Fruit fly (Drosophila melanogaster) whole organism, embryonic: Measurements from ENCODE around the gene gpp.

ENCODE experiments used
- Antp ChIP-seq: fragments of 200-800 bp; sonication (Bioruptor generic); optimal IDR thresholded peaks from 3 replicates; lab custom pipeline; 2016; ENCODE audit warnings: missing biosample characterization, missing genetic modification characterization
- BEAF-32 ChIP-seq: fragments of 200-800 bp; sonication (Bioruptor generic); optimal IDR thresholded peaks from 3 replicates; lab custom pipeline; 2017; ENCODE audit warnings: missing biosample characterization, missing genetic modification characterization, mild to moderate bottlenecking, moderate library complexity, missing genetic modification reagents
- Blimp-1 ChIP-seq: fragments of 200-800 bp; sonication (Bioruptor generic); optimal IDR thresholded peaks from 3 replicates; lab custom pipeline; 2018; ENCODE audit warnings: missing biosample characterization, missing genetic modification characterization, mild to moderate bottlenecking, moderate library complexity, missing genetic modification reagents
- CG10654 ChIP-seq: fragments of 200-800 bp; sonication (Bioruptor generic); optimal IDR thresholded peaks from 2 replicates; lab custom pipeline; 2016; ENCODE audit warnings: missing biosample characterization, missing genetic modification characterization
- CG12219 ChIP-seq: fragments of 200-800 bp; sonication (Bioruptor generic); optimal IDR thresholded peaks from 3 replicates; lab custom pipeline; 2018; ENCODE audit warnings: missing biosample characterization, mild to moderate bottlenecking, missing genetic modification characterization
- CG12769 ChIP-seq: fragments of 200-800 bp; sonication (Bioruptor generic); optimal IDR thresholded peaks from 2 replicates; lab custom pipeline; 2019; ENCODE audit warnings: missing biosample characterization, mild to moderate bottlenecking, missing genetic modification characterization, moderate library complexity
- CG14710 ChIP-seq: fragments of 200-800 bp; sonication (Bioruptor generic); optimal IDR thresholded peaks from 3 replicates; lab custom pipeline; 2019; ENCODE audit warnings: missing biosample characterization, mild to moderate bottlenecking, missing genetic modification characterization, moderate library complexity
- CG1602 ChIP-seq: fragments of 200-800 bp; sonication (Bioruptor generic); optimal IDR thresholded peaks from 3 replicates; lab custom pipeline; 2016; ENCODE audit warnings: missing biosample characterization, missing genetic modification characterization
- CG17829 ChIP-seq: fragments of 200-800 bp; optimal IDR thresholded peaks from 2 replicates; lab custom pipeline; 2019; ENCODE audit warnings: missing biosample characterization, mild to moderate bottlenecking, missing genetic modification characterization, moderate library complexity
- CG2120 ChIP-seq: fragments of 200-800 bp; sonication (Bioruptor generic); optimal IDR thresholded peaks from 3 replicates; lab custom pipeline; 2016; ENCODE audit warnings: missing biosample characterization, missing genetic modification characterization
- CG32532 ChIP-seq: fragments of 200-800 bp; sonication (Bioruptor generic); IDR thresholded peaks from 2 replicates; pipeline ENCODE4 v1.3.6; 2022; ENCODE audit warnings: missing biosample characterization, missing genetic modification characterization
- CG32772 ChIP-seq: fragments of 200-800 bp; sonication (Bioruptor generic); IDR thresholded peaks from 2 replicates; pipeline ENCODE4 v1.3.6; 2022; ENCODE audit warnings: missing biosample characterization, missing genetic modification characterization
- CG4360 ChIP-seq: fragments of 200-800 bp; sonication (Bioruptor generic); IDR thresholded peaks from 2 replicates; pipeline ENCODE4 v1.3.6; 2022; ENCODE audit warnings: missing biosample characterization, missing genetic modification characterization
- CG4617 ChIP-seq: fragments of 200-800 bp; sonication (Bioruptor generic); optimal IDR thresholded peaks from 3 replicates; lab custom pipeline; 2016; ENCODE audit warnings: missing biosample characterization, missing genetic modification characterization, borderline replicate concordance
- CG4707 ChIP-seq: fragments of 200-800 bp; sonication (Bioruptor generic); optimal IDR thresholded peaks from 2 replicates; lab custom pipeline; 2018; ENCODE audit warnings: missing biosample characterization, mild to moderate bottlenecking, missing genetic modification characterization, moderate library complexity
- CG6683 ChIP-seq: fragments of 200-800 bp; sonication (Bioruptor generic); optimal IDR thresholded peaks from 2 replicates; lab custom pipeline; 2017; ENCODE audit warnings: missing biosample characterization, mild to moderate bottlenecking, missing genetic modification characterization, missing genetic modification reagents
- CG8281 ChIP-seq: fragments of 200-800 bp; sonication (Bioruptor generic); optimal IDR thresholded peaks from 2 replicates; lab custom pipeline; 2018; ENCODE audit warnings: missing biosample characterization, mild to moderate bottlenecking, missing genetic modification characterization, moderate library complexity
- CG9727 ChIP-seq: fragments of 200-800 bp; sonication (Bioruptor generic); optimal IDR thresholded peaks from 3 replicates; lab custom pipeline; 2017; ENCODE audit warnings: missing biosample characterization, mild to moderate bottlenecking, missing genetic modification characterization
- Dbx ChIP-seq: fragments of 200-800 bp; sonication (Bioruptor generic); IDR thresholded peaks from 3 replicates; pipeline ENCODE4 v1.3.6; 2022; ENCODE audit warnings: missing biosample characterization, missing genetic modification characterization
- Dll ChIP-seq: fragments of 200-800 bp; sonication (Bioruptor generic); IDR thresholded peaks from 4 replicates; pipeline ENCODE4 v1.3.6; 2022; ENCODE audit warnings: missing biosample characterization, missing genetic modification characterization; ENCODE audit not compliant: partially characterized antibody
- E2f2 ChIP-seq: fragments of 200-800 bp; sonication (Bioruptor generic); IDR thresholded peaks from 2 replicates; pipeline ENCODE4 v1.3.6; 2022; ENCODE audit warnings: missing biosample characterization, missing genetic modification characterization
- Ets65A ChIP-seq: fragments of 200-800 bp; sonication (Bioruptor generic); peaks from one replicate; lab custom pipeline; 2016; ENCODE audit warnings: missing biosample characterization, missing genetic modification characterization
- Ets97D ChIP-seq: fragments of 200-800 bp; sonication (Bioruptor generic); optimal IDR thresholded peaks from 3 replicates; lab custom pipeline; 2016; ENCODE audit warnings: missing biosample characterization, missing genetic modification characterization
- Neu2 ChIP-seq: fragments of 200-800 bp; sonication (Bioruptor generic); optimal IDR thresholded peaks from 3 replicates; lab custom pipeline; 2016; ENCODE audit warnings: missing biosample characterization, missing genetic modification characterization, borderline replicate concordance
- Ssrp ChIP-seq: fragments of 200-800 bp; sonication (Bioruptor generic); optimal IDR thresholded peaks from 2 replicates; lab custom pipeline; 2018; ENCODE audit warnings: missing biosample characterization, mild to moderate bottlenecking, missing genetic modification characterization, moderate library complexity
- YL-1 ChIP-seq: fragments of 200-800 bp; sonication (Bioruptor generic); optimal IDR thresholded peaks from 3 replicates; lab custom pipeline; 2017; ENCODE audit warnings: missing biosample characterization, mild to moderate bottlenecking, missing genetic modification characterization
- bbx ChIP-seq: fragments of 200-800 bp; sonication (Bioruptor generic); IDR thresholded peaks from 2 replicates; pipeline ENCODE4 v1.3.6; 2022; ENCODE audit warnings: missing biosample characterization, missing genetic modification characterization; ENCODE audit not compliant: partially characterized antibody
- chinmo ChIP-seq: fragments of 200-800 bp; sonication (Bioruptor generic); IDR thresholded peaks from 4 replicates; pipeline ENCODE4 v1.3.6; 2022; ENCODE audit warnings: missing biosample characterization, missing genetic modification characterization; ENCODE audit not compliant: partially characterized antibody
- ci ChIP-seq: fragments of 200-800 bp; sonication (Bioruptor generic); IDR thresholded peaks from 3 replicates; pipeline ENCODE4 v1.3.6; 2022; ENCODE audit warnings: missing biosample characterization, missing genetic modification characterization
- dati ChIP-seq: fragments of 200-800 bp; sonication (Bioruptor generic); IDR thresholded peaks from 2 replicates; pipeline ENCODE4 v1.3.6; 2022; ENCODE audit warnings: missing biosample characterization, missing genetic modification characterization
- dm ChIP-seq: fragments of 200-800 bp; sonication (Bioruptor generic); optimal IDR thresholded peaks from 3 replicates; lab custom pipeline; 2016; ENCODE audit warnings: missing biosample characterization, missing genetic modification characterization
- dpn ChIP-seq, 2 experiments: fragments of 200-800 bp; sonication (Bioruptor generic); optimal IDR thresholded peaks; 3 replicates each; lab custom pipeline; 2016; ENCODE audit warnings: missing biosample characterization in 2 of 2, missing genetic modification characterization in 2 of 2
- gsb ChIP-seq: fragments of 200-800 bp; sonication (Bioruptor generic); IDR thresholded peaks from 2 replicates; pipeline ENCODE4 v1.3.6; 2022; ENCODE audit warnings: missing biosample characterization, missing genetic modification characterization
- insv ChIP-seq, 2 experiments: fragments of 200-800 bp; sonication (Bioruptor generic); optimal IDR thresholded peaks; 3 replicates each; lab custom pipeline; 2016 to 2018; ENCODE audit warnings: missing biosample characterization in 2 of 2, missing genetic modification characterization in 2 of 2
- lbe ChIP-seq: fragments of 200-800 bp; sonication (Bioruptor generic); optimal IDR thresholded peaks from 2 replicates; lab custom pipeline; 2016; ENCODE audit warnings: missing biosample characterization, mild to moderate bottlenecking, missing genetic modification characterization
- lola ChIP-seq, 3 experiments: fragments of >200 bp in 2 of 3; fragments of 200-800 bp in 1 of 3; sonication (Bioruptor generic) in 1 of 3; optimal IDR thresholded peaks; 2 replicates each; lab custom pipeline; 2017 to 2019; ENCODE audit warnings: missing biosample characterization in 3 of 3, missing genetic modification characterization in 3 of 3, mild to moderate bottlenecking in 1 of 3, moderate library complexity in 1 of 3
- mld ChIP-seq: fragments of 200-800 bp; sonication (Bioruptor generic); IDR thresholded peaks from 3 replicates; pipeline ENCODE4 v1.3.6; 2022; ENCODE audit warnings: missing biosample characterization, missing genetic modification characterization; ENCODE audit not compliant: partially characterized antibody
- nmo ChIP-seq: fragments of 200-800 bp; sonication (Bioruptor generic); optimal IDR thresholded peaks from 2 replicates; lab custom pipeline; 2018; ENCODE audit warnings: missing biosample characterization, mild to moderate bottlenecking, missing genetic modification characterization, moderate library complexity
- nom ChIP-seq: fragments of 200-800 bp; sonication (Bioruptor generic); optimal IDR thresholded peaks from 2 replicates; lab custom pipeline; 2017; ENCODE audit warnings: missing biosample characterization, missing genetic modification characterization, mild to moderate bottlenecking, moderate library complexity, missing genetic modification reagents
- onecut ChIP-seq: fragments of 200-800 bp; sonication (Bioruptor generic); IDR thresholded peaks from 2 replicates; pipeline ENCODE4 v1.3.6; 2022; ENCODE audit warnings: missing biosample characterization, missing genetic modification characterization
- salm ChIP-seq: fragments of 200-800 bp; sonication (Bioruptor generic); optimal IDR thresholded peaks from 2 replicates; lab custom pipeline; 2018; ENCODE audit warnings: missing biosample characterization, mild to moderate bottlenecking, missing genetic modification characterization
- trh ChIP-seq: fragments of 200-800 bp; sonication (Bioruptor generic); optimal IDR thresholded peaks from 2 replicates; lab custom pipeline; 2016; ENCODE audit warnings: missing biosample characterization, missing genetic modification characterization
- ttk ChIP-seq: fragments of 200-800 bp; sonication (Bioruptor generic); IDR thresholded peaks from 2 replicates; pipeline ENCODE4 v2.1.2; 2022; ENCODE audit warnings: missing biosample characterization, missing genetic modification characterization
- vfl ChIP-seq: fragments of 200-800 bp; sonication (Bioruptor generic); optimal IDR thresholded peaks from 2 replicates; lab custom pipeline; 2016; ENCODE audit warnings: missing biosample characterization, missing genetic modification characterization
- zen2 ChIP-seq: fragments of 200-800 bp; sonication (Bioruptor generic); IDR thresholded peaks from 3 replicates; pipeline ENCODE4 v1.3.6; 2022; ENCODE audit warnings: missing biosample characterization, missing genetic modification characterization; ENCODE audit not compliant: partially characterized antibody
- zf30C ChIP-seq: fragments of 200-800 bp; sonication (Bioruptor generic); optimal IDR thresholded peaks from 3 replicates; lab custom pipeline; 2018; ENCODE audit warnings: missing biosample characterization, mild to moderate bottlenecking, missing genetic modification characterization

The gpp gene

DNA sequence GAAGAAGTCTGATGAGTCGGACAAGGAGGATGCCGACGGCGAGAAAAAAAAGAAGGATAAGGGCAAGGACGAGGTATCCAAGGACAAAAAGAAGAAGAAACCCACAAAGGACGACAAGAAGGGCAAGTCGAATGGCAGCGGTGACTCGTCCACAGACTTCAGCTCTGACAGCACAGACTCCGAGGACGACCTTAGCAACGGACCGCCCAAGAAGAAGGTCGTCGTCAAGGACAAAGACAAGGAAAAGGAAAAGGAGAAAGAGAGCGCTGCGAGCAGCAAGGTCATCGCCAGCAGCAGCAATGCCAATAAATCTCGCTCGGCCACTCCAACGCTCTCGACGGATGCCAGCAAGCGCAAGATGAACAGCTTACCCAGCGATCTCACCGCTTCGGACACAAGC, 24.9 kb upstream of the gpp start:
- TF ChIP-seq ci (GFP tag; lab: Robert Waterston, UW) = 0 out of 3 replicates have a peak, but pooled peaks have one; percentile 16
- TF ChIP-seq Ets65A (GFP tag; lab: Kevin White, UChicago) = peak; percentile 93
- TF ChIP-seq CG10654 (GFP tag; lab: Kevin White, UChicago) = no peak

DNA sequence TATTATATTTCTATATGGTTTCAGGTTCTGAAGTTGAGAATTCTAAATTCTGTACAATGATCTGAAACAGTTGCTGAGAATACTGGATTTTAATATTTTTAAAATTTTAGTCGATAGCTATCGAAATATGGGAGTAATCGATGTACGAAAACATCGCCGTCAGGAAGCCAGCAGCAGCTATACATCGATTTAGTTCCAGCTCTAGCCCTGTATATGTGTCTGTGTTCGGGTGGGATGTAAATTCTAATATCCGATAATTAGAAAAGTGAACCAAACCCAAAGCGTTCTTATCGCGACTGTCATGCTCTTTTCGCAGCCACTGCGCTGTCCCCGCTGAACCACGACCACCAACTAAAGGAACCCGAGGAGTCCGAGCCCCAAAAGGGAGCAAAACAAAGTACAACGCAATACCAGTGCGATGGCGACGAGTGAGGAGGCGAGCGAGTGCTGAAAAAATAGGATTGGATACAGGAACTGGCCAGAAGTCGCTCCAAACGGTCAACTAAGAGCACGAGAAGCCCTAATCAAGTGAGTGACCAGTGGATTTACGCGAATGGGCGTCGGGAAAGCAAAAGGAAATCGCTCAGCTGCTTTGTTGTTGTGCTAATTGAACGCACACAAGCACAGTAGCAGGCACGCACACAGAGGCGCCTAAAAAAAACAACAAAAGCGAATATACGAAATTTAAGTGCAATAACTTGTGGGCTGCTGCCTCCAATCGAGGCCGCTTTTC, 23.8 kb upstream of the gpp start, which contains the start of gene gzl:
Gene gzl, plus strand, starts transcription at position 182 of the 733 bp plus-strand sequence.
- TF ChIP-seq CG4707 (GFP tag; lab: Kevin White, UChicago) (no peak), Antp (no peak), onecut (GFP tag; lab: Robert Waterston, UW) (no peak), lbe (GFP tag; lab: Kevin White, UChicago) (peak; percentile 46), zf30C (GFP tag; lab: Kevin White, UChicago) (no peak), CG32772 (GFP tag; lab: Robert Waterston, UW) (no peak), Ets97D (peak; percentile 43), insv (GFP tag; optimal IDR thresholded peaks at IDR 0.05; lab: Kevin White, UChicago) (no peak), Dll (peak; percentile 94), trh (GFP tag; lab: Kevin White, UChicago) (no peak), chinmo (GFP tag; lab: Robert Waterston, UW) (peak; percentile 97), CG9727 (GFP tag; lab: Kevin White, UChicago) (no peak), ttk (GFP tag; lab: Robert Waterston, UW) (no peak), dati (GFP tag; lab: Robert Waterston, UW) (no peak), nom (GFP tag; lab: Kevin White, UChicago) (peak; percentile 18), mld (GFP tag; lab: Robert Waterston, UW) (peak; percentile 94), nmo (GFP tag; lab: Kevin White, UChicago) (peak; percentile 28), CG32532 (GFP tag; lab: Robert Waterston, UW) (0 out of 2 replicates have a peak, but pooled peaks have one; percentile 16), CG1602 (GFP tag; lab: Kevin White, UChicago) (no peak), CG12219 (GFP tag; lab: Kevin White, UChicago) (no peak), CG4360 (GFP tag; lab: Robert Waterston, UW) (peak; percentile 42; the same call in 1 of the 2 replicates), salm (no peak), Neu2 (no peak), CG12769 (tag; lab: Kevin White, UChicago) (no peak), dm (GFP tag; lab: Kevin White, UChicago) (peak; percentile 31), E2f2 (GFP tag; lab: Robert Waterston, UW) (peak; percentile 70), Blimp-1 (no peak), lola (GFP tag; optimal IDR thresholded peaks at IDR 0.05; lab: Kevin White, UChicago) (no peak), CG8281 (tag; lab: Kevin White, UChicago) (no peak), CG2120 (GFP tag; lab: Kevin White, UChicago) (peak; percentile 34), vfl (GFP tag; lab: Kevin White, UChicago) (no peak), zen2 (GFP tag; lab: Robert Waterston, UW) (peak; percentile 97), BEAF-32 (GFP tag; lab: Kevin White, UChicago) (peak; percentile 95), CG17829 (tag; lab: Kevin White, UChicago) (peak; percentile 21), bbx (GFP tag; lab: Robert Waterston, UW) (peak; percentile 99), CG6683 (GFP tag; lab: Kevin White, UChicago) (no peak), YL-1 (GFP tag; lab: Kevin White, UChicago) (peak; percentile 72), gsb (GFP tag; lab: Robert Waterston, UW) (no peak), Ssrp (tag; lab: Kevin White, UChicago) (no peak), Dbx (GFP tag; lab: Robert Waterston, UW) (0 out of 3 replicates have a peak, but pooled peaks have one; percentile 8), CG14710 (tag; lab: Kevin White, UChicago) (peak; percentile 42), CG4617 (GFP tag; lab: Kevin White, UChicago) (peak; percentile 69), dpn (GFP tag; optimal IDR thresholded peaks at IDR 0.05; lab: Kevin White, UChicago) (no peak)
